Fruit fly (Drosophila melanogaster) whole organism, embryonic: ENCODE data around the gene CG1542.

ENCODE experiments used
- Adf1 ChIP-seq: fragments of 200-800 bp; sonication (Bioruptor generic); IDR thresholded peaks from 2 replicates; pipeline ENCODE4 v1.3.6; 2022; ENCODE audit warnings: missing biosample characterization, missing genetic modification characterization
- Atf3 ChIP-seq: fragments of 200-800 bp; sonication (Bioruptor generic); optimal IDR thresholded peaks from 3 replicates; lab custom pipeline; 2016; ENCODE audit warnings: missing biosample characterization, missing genetic modification characterization
- CG10274 ChIP-seq: fragments of 200-800 bp; sonication (Bioruptor generic); optimal IDR thresholded peaks from 3 replicates; lab custom pipeline; 2017; ENCODE audit warnings: missing biosample characterization, mild to moderate bottlenecking, missing genetic modification characterization
- CG10321 ChIP-seq: fragments of 200-800 bp; sonication (Bioruptor generic); IDR thresholded peaks from 2 replicates; pipeline ENCODE4 v1.3.6; 2022; ENCODE audit warnings: missing biosample characterization, missing genetic modification characterization
- CG10959 ChIP-seq: fragments of 200-800 bp; sonication (Bioruptor generic); IDR thresholded peaks from 2 replicates; pipeline ENCODE4 v1.3.6; 2022; ENCODE audit warnings: missing biosample characterization, missing genetic modification characterization
- CG1792 ChIP-seq: fragments of 200-800 bp; sonication (Bioruptor generic); optimal IDR thresholded peaks from 2 replicates; lab custom pipeline; 2016; ENCODE audit warnings: missing biosample characterization, missing genetic modification characterization
- CG2116 ChIP-seq: fragments of 200-800 bp; sonication (Bioruptor generic); optimal IDR thresholded peaks from 3 replicates; lab custom pipeline; 2018; ENCODE audit warnings: missing biosample characterization, mild to moderate bottlenecking, missing genetic modification characterization
- CG30403 ChIP-seq: fragments of 200-800 bp; sonication (Bioruptor generic); optimal IDR thresholded peaks from 3 replicates; lab custom pipeline; 2016; ENCODE audit warnings: missing biosample characterization, missing genetic modification characterization
- CG30431 ChIP-seq: fragments of 200-800 bp; sonication (Bioruptor generic); optimal IDR thresholded peaks from 2 replicates; lab custom pipeline; 2017; ENCODE audit warnings: missing biosample characterization, missing genetic modification characterization
- CG31388 ChIP-seq: fragments of 200-800 bp; sonication (Bioruptor generic); optimal IDR thresholded peaks from 2 replicates; lab custom pipeline; 2016; ENCODE audit warnings: missing biosample characterization, missing genetic modification characterization
- CG4360 ChIP-seq: fragments of 200-800 bp; sonication (Bioruptor generic); IDR thresholded peaks from 2 replicates; pipeline ENCODE4 v1.3.6; 2022; ENCODE audit warnings: missing biosample characterization, missing genetic modification characterization
- CG6254 ChIP-seq: fragments of 200-800 bp; sonication (Bioruptor generic); optimal IDR thresholded peaks from 3 replicates; lab custom pipeline; 2017; ENCODE audit warnings: mild to moderate bottlenecking, missing biosample characterization, missing genetic modification reagents, missing genetic modification characterization
- CG6689 ChIP-seq: fragments of 200-800 bp; sonication (Bioruptor generic); IDR thresholded peaks from 2 replicates; pipeline ENCODE4 v1.3.6; 2022; ENCODE audit warnings: missing biosample characterization, missing genetic modification characterization
- CG7745 ChIP-seq: fragments of 200-800 bp; sonication (Bioruptor generic); optimal IDR thresholded peaks from 2 replicates; lab custom pipeline; 2018; ENCODE audit warnings: missing biosample characterization, mild to moderate bottlenecking, missing genetic modification characterization, moderate library complexity
- CG8089 ChIP-seq: fragments of 200-800 bp; sonication (Bioruptor generic); optimal IDR thresholded peaks from 3 replicates; lab custom pipeline; 2016; ENCODE audit warnings: missing biosample characterization, missing genetic modification characterization
- CTCF ChIP-seq: fragments of 200-800 bp; sonication (Bioruptor generic); optimal IDR thresholded peaks from 2 replicates; lab custom pipeline; 2017; ENCODE audit warnings: missing biosample characterization, mild to moderate bottlenecking, missing genetic modification characterization, moderate library complexity
- Dll ChIP-seq: fragments of 200-800 bp; sonication (Bioruptor generic); IDR thresholded peaks from 4 replicates; pipeline ENCODE4 v1.3.6; 2022; ENCODE audit warnings: missing biosample characterization, missing genetic modification characterization; ENCODE audit not compliant: partially characterized antibody
- Doc3 ChIP-seq: fragments of 200-800 bp; sonication (Bioruptor generic); IDR thresholded peaks from 3 replicates; pipeline ENCODE4 v1.3.6; 2022; ENCODE audit warnings: missing biosample characterization, missing genetic modification characterization; ENCODE audit not compliant: partially characterized antibody
- E2f2 ChIP-seq: fragments of 200-800 bp; sonication (Bioruptor generic); IDR thresholded peaks from 2 replicates; pipeline ENCODE4 v1.3.6; 2022; ENCODE audit warnings: missing biosample characterization, missing genetic modification characterization
- HLHmδ ChIP-seq: fragments of 200-800 bp; sonication (Bioruptor generic); optimal IDR thresholded peaks from 2 replicates; lab custom pipeline; 2018; ENCODE audit warnings: missing biosample characterization, mild to moderate bottlenecking, missing genetic modification characterization, moderate library complexity
- Hand ChIP-seq: fragments of 200-800 bp; sonication (Bioruptor generic); optimal IDR thresholded peaks from 2 replicates; lab custom pipeline; 2017; ENCODE audit warnings: mild to moderate bottlenecking, missing biosample characterization, missing genetic modification reagents, missing genetic modification characterization
- MBD-R2 ChIP-seq: fragments of 200-800 bp; sonication (Bioruptor generic); IDR thresholded peaks from 2 replicates; pipeline ENCODE4 v1.3.6; 2022; ENCODE audit warnings: missing biosample characterization, missing genetic modification characterization
- Opbp ChIP-seq: fragments of 200-800 bp; sonication (Bioruptor generic); IDR thresholded peaks from 3 replicates; pipeline ENCODE4 v1.3.6; 2022; ENCODE audit warnings: missing biosample characterization, missing genetic modification characterization; ENCODE audit not compliant: partially characterized antibody
- Pdp1 ChIP-seq, 2 experiments: fragments of 200-800 bp; sonication (Bioruptor generic); optimal IDR thresholded peaks; 3 replicates each; lab custom pipeline; 2016; ENCODE audit warnings: missing biosample characterization in 2 of 2, missing genetic modification characterization in 2 of 2, mild to moderate bottlenecking in 1 of 2, moderate library complexity in 1 of 2
- Scr ChIP-seq: fragments of 200-800 bp; sonication (Bioruptor generic); IDR thresholded peaks from 2 replicates; pipeline ENCODE4 v1.3.6; 2022; ENCODE audit warnings: missing biosample characterization, missing genetic modification characterization; ENCODE audit not compliant: partially characterized antibody
- Spps ChIP-seq: fragments of 200-800 bp; sonication (Bioruptor generic); optimal IDR thresholded peaks from 2 replicates; lab custom pipeline; 2018; ENCODE audit warnings: missing biosample characterization, mild to moderate bottlenecking, missing genetic modification characterization
- Tbp ChIP-seq: fragments of >200 bp; optimal IDR thresholded peaks from 2 replicates; lab custom pipeline; 2018; ENCODE audit warnings: missing biosample characterization, missing genetic modification characterization
- bsh ChIP-seq, 2 experiments: fragments of 200-800 bp; sonication (Bioruptor generic); optimal IDR thresholded peaks; 2 replicates each; lab custom pipeline; 2017 to 2018; ENCODE audit warnings: mild to moderate bottlenecking in 2 of 2, missing biosample characterization in 2 of 2, missing genetic modification characterization in 2 of 2, moderate library complexity in 1 of 2
- caup ChIP-seq: fragments of 200-800 bp; sonication (Bioruptor generic); optimal IDR thresholded peaks from 3 replicates; lab custom pipeline; 2017; ENCODE audit warnings: missing biosample characterization, mild to moderate bottlenecking, missing genetic modification characterization, moderate library complexity; ENCODE audit not compliant: severe bottlenecking
- chn ChIP-seq: fragments of 200-800 bp; sonication (Bioruptor generic); optimal IDR thresholded peaks from 2 replicates; lab custom pipeline; 2016; ENCODE audit warnings: missing biosample characterization, missing genetic modification characterization
- dm ChIP-seq: fragments of 200-800 bp; sonication (Bioruptor generic); optimal IDR thresholded peaks from 3 replicates; lab custom pipeline; 2016; ENCODE audit warnings: missing biosample characterization, missing genetic modification characterization
- ewg ChIP-seq: fragments of 200-800 bp; sonication (Bioruptor generic); optimal IDR thresholded peaks from 3 replicates; lab custom pipeline; 2017; ENCODE audit warnings: mild to moderate bottlenecking, missing biosample characterization, missing genetic modification reagents, missing genetic modification characterization
- fd102C ChIP-seq: fragments of 200-800 bp; sonication (Bioruptor generic); optimal IDR thresholded peaks from 2 replicates; lab custom pipeline; 2018; ENCODE audit warnings: missing biosample characterization, mild to moderate bottlenecking, missing genetic modification characterization, moderate library complexity
- fd3F ChIP-seq: fragments of 200-800 bp; sonication (Bioruptor generic); optimal IDR thresholded peaks from 2 replicates; lab custom pipeline; 2018; ENCODE audit warnings: missing biosample characterization, mild to moderate bottlenecking, missing genetic modification characterization, moderate library complexity
- fru ChIP-seq: fragments of >200 bp; optimal IDR thresholded peaks from 2 replicates; lab custom pipeline; 2017
- fu2 ChIP-seq: fragments of 200-800 bp; sonication (Bioruptor generic); optimal IDR thresholded peaks from 2 replicates; lab custom pipeline; 2016; ENCODE audit warnings: missing biosample characterization, missing genetic modification characterization
- gro ChIP-seq: fragments of 200-800 bp; sonication (Bioruptor generic); optimal IDR thresholded peaks from 2 replicates; lab custom pipeline; 2016; ENCODE audit warnings: missing biosample characterization, missing genetic modification characterization
- gsb ChIP-seq: fragments of 200-800 bp; sonication (Bioruptor generic); IDR thresholded peaks from 2 replicates; pipeline ENCODE4 v1.3.6; 2022; ENCODE audit warnings: missing biosample characterization, missing genetic modification characterization
- inv ChIP-seq: fragments of 200-800 bp; sonication (Bioruptor generic); IDR thresholded peaks from 2 replicates; pipeline ENCODE4 v1.3.6; 2022; ENCODE audit warnings: missing biosample characterization, missing genetic modification characterization; ENCODE audit not compliant: partially characterized antibody
- kah ChIP-seq: fragments of 200-800 bp; sonication (Bioruptor generic); optimal IDR thresholded peaks from 2 replicates; lab custom pipeline; 2018; ENCODE audit warnings: missing biosample characterization, mild to moderate bottlenecking, missing genetic modification characterization
- knrl ChIP-seq: fragments of 200-800 bp; sonication (Bioruptor generic); IDR thresholded peaks from 3 replicates; pipeline ENCODE4 v1.3.6; 2022; ENCODE audit warnings: missing biosample characterization, missing genetic modification characterization; ENCODE audit not compliant: partially characterized antibody
- lilli ChIP-seq: fragments of 200-800 bp; sonication (Bioruptor generic); optimal IDR thresholded peaks from 3 replicates; lab custom pipeline; 2016; ENCODE audit warnings: missing biosample characterization, missing genetic modification characterization
- peb ChIP-seq: fragments of 200-800 bp; sonication (Bioruptor generic); IDR thresholded peaks from 2 replicates; pipeline ENCODE4 v1.3.6; 2022; ENCODE audit warnings: missing biosample characterization, missing genetic modification characterization
- pros ChIP-seq: fragments of 200-800 bp; sonication (Bioruptor generic); optimal IDR thresholded peaks from 3 replicates; lab custom pipeline; 2019; ENCODE audit warnings: missing biosample characterization, mild to moderate bottlenecking, missing genetic modification characterization, moderate library complexity
- scrt ChIP-seq: fragments of 200-800 bp; sonication (Bioruptor generic); optimal IDR thresholded peaks from 2 replicates; lab custom pipeline; 2018; ENCODE audit warnings: missing biosample characterization, mild to moderate bottlenecking, missing genetic modification characterization, moderate library complexity
- sr ChIP-seq: fragments of 200-800 bp; sonication (Bioruptor generic); IDR thresholded peaks from 3 replicates; pipeline ENCODE4 v1.3.6; 2022; ENCODE audit warnings: missing biosample characterization, missing genetic modification characterization
- ssp ChIP-seq: fragments of 200-800 bp; sonication (Bioruptor generic); IDR thresholded peaks from 2 replicates; pipeline ENCODE4 v1.3.6; 2022; ENCODE audit warnings: missing biosample characterization, missing genetic modification characterization
- tap ChIP-seq: fragments of 200-800 bp; optimal IDR thresholded peaks from 3 replicates; lab custom pipeline; 2019; ENCODE audit warnings: missing biosample characterization, mild to moderate bottlenecking, missing genetic modification characterization, moderate library complexity
- tgo ChIP-seq: fragments of 200-800 bp; sonication (Bioruptor generic); IDR thresholded peaks from 3 replicates; pipeline ENCODE4 v1.3.6; 2022; ENCODE audit warnings: missing biosample characterization, missing genetic modification characterization
- trem ChIP-seq: fragments of 200-800 bp; optimal IDR thresholded peaks from 3 replicates; lab custom pipeline; 2019; ENCODE audit warnings: missing biosample characterization, mild to moderate bottlenecking, missing genetic modification characterization, moderate library complexity
- tup ChIP-seq: fragments of 200-800 bp; sonication (Bioruptor generic); optimal IDR thresholded peaks from 2 replicates; lab custom pipeline; 2016; ENCODE audit warnings: missing biosample characterization, mild to moderate bottlenecking, missing genetic modification characterization, moderate library complexity
- vvl ChIP-seq: fragments of 200-800 bp; sonication (Bioruptor generic); IDR thresholded peaks from 2 replicates; pipeline ENCODE4 v1.3.6; 2022; ENCODE audit warnings: missing biosample characterization, missing genetic modification characterization

Gene CG1542

dm6 chr3R:31254808-31255207, 41.5 kb downstream of the CG1542 start, which contains the start of the genes CG1750 and spn-F (continued):
- no peak for TF ChIP-seq E2f2 (GFP tag; lab: Robert Waterston, UW)
- TF ChIP-seq fu2: no peak
- TF ChIP-seq dm (GFP tag; lab: Kevin White, UChicago): no peak
- TF ChIP-seq Scr: peak; percentile 78
- TF ChIP-seq ewg (GFP tag; lab: Kevin White, UChicago): no peak
- TF ChIP-seq CG30403 (GFP tag; lab: Kevin White, UChicago): no peak
- no peak for TF ChIP-seq CG10959
- no peak for TF ChIP-seq CG10321 (GFP tag; lab: Robert Waterston, UW)
- TF ChIP-seq trem (tag; lab: Kevin White, UChicago): peak; percentile 62
- no peak for TF ChIP-seq CG7745 (tag; lab: Kevin White, UChicago)
- TF ChIP-seq gsb: no peak
- TF ChIP-seq Opbp: 0 out of 3 replicates have a peak, but pooled peaks have one; percentile 36
- TF ChIP-seq tgo (GFP tag; lab: Robert Waterston, UW): no peak
- TF ChIP-seq peb (GFP tag; lab: Robert Waterston, UW): no peak
- no peak for TF ChIP-seq CG6254 (GFP tag; lab: Kevin White, UChicago)
- TF ChIP-seq gro (GFP tag; lab: Kevin White, UChicago): peak; percentile 5
- peak; percentile 82 for TF ChIP-seq MBD-R2
- no peak for TF ChIP-seq ssp (GFP tag; lab: Robert Waterston, UW)
- TF ChIP-seq chn (GFP tag; lab: Kevin White, UChicago): no peak
- no peak for TF ChIP-seq Hand
- TF ChIP-seq Pdp1 (GFP tag; optimal IDR thresholded peaks at IDR 0.05; lab: Kevin White, UChicago): peak in 1 of 2 experiments; percentile 98
- TF ChIP-seq kah (GFP tag; lab: Kevin White, UChicago): peak; percentile 2
- no peak for TF ChIP-seq CG6689 (GFP tag; lab: Robert Waterston, UW)
- TF ChIP-seq sr (GFP tag; lab: Robert Waterston, UW): no peak
- TF ChIP-seq fd102C (GFP tag; lab: Kevin White, UChicago): no peak
- TF ChIP-seq tap (tag; lab: Kevin White, UChicago): no peak
- TF ChIP-seq CG10274 (GFP tag; lab: Kevin White, UChicago): no peak
- no peak for TF ChIP-seq bsh (GFP tag; optimal IDR thresholded peaks at IDR 0.05; lab: Kevin White, UChicago)
- no peak for TF ChIP-seq fru
- no peak for TF ChIP-seq Atf3 (GFP tag; lab: Kevin White, UChicago)
- TF ChIP-seq knrl (GFP tag; lab: Robert Waterston, UW): peak; percentile 71; the same call in 2 of the 3 replicates
- no peak for TF ChIP-seq HLHmδ
- no peak for TF ChIP-seq CG8089 (GFP tag; lab: Kevin White, UChicago)
- TF ChIP-seq Dll: peak; percentile 89
- TF ChIP-seq CG31388 (GFP tag; lab: Kevin White, UChicago): no peak
- TF ChIP-seq tup (GFP tag; lab: Kevin White, UChicago): no peak
- peak; percentile 45 for TF ChIP-seq CG2116
- no peak for TF ChIP-seq vvl (GFP tag; lab: Robert Waterston, UW)
- TF ChIP-seq Spps (tag; lab: Kevin White, UChicago): no peak
- TF ChIP-seq caup (GFP tag; lab: Kevin White, UChicago): no peak
- TF ChIP-seq CG30431 (GFP tag; lab: Kevin White, UChicago): no peak
- TF ChIP-seq CG4360: no peak
- TF ChIP-seq inv (GFP tag; lab: Robert Waterston, UW): peak; percentile 56
- TF ChIP-seq pros: no peak
- peak; percentile 76 for TF ChIP-seq Doc3 (GFP tag; lab: Robert Waterston, UW)
- TF ChIP-seq CTCF (GFP tag; lab: Kevin White, UChicago): peak; percentile 1
- no peak for TF ChIP-seq fd3F (GFP tag; lab: Kevin White, UChicago)
- no peak for TF ChIP-seq lilli (GFP tag; lab: Kevin White, UChicago)
- no peak for TF ChIP-seq Adf1 (GFP tag; lab: Robert Waterston, UW)
- TF ChIP-seq Tbp (GFP tag; lab: Kevin White, UChicago): no peak
- no peak for TF ChIP-seq CG1792 (GFP tag; lab: Kevin White, UChicago)
- peak; percentile 91 for TF ChIP-seq scrt
